Worm (Caenorhabditis elegans): ENCODE data around the gene B0252.1.

DNA sequence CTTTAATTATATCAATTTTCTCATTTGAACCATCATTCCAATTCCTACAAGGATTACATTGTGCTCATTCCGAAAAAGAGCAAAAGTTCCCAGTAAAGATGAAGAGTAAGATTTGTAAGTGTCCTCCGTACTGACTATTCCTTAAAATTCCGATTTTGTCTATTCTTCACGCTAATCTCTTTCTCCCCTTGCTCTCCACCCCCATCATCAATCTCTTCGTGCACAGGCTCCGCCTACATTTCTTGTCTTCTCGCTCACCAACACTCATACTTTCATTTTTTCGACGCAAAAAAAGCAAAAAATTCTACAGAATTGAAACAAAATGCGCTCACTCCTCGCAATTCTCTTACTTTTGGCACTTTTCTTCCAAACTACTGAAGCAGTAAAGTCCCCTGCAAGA lies 3.6 kb upstream of the B0252.1 start, which contains the start of gene B0252.8:
- no peak for TF ChIP-seq K09A11.1 (tag; optimal IDR thresholded peaks at IDR 0.05; ENCODE audit: insufficient read depth)
- no peak for TF ChIP-seq pha-2 (tag; optimal IDR thresholded peaks at IDR 0.05)
- TF ChIP-seq fkh-10 (GFP tag; optimal IDR thresholded peaks at IDR 0.05) = no peak
- no peak for TF ChIP-seq ceh-2 (tag; optimal IDR thresholded peaks at IDR 0.05)
- no peak for TF ChIP-seq ceh-9 (tag; optimal IDR thresholded peaks at IDR 0.05)
- no peak for TF ChIP-seq pha-4 (tag; optimal IDR thresholded peaks at IDR 0.05)
- TF ChIP-seq hlh-6 (tag; optimal IDR thresholded peaks at IDR 0.05) = no peak
- no peak for TF ChIP-seq C08G9.2 (tag; optimal IDR thresholded peaks at IDR 0.05)
- TF ChIP-seq nfya-1 (tag; optimal IDR thresholded peaks at IDR 0.05) = no peak
- TF ChIP-seq dve-1 (tag; optimal IDR thresholded peaks at IDR 0.05) = no peak
